Worm (Caenorhabditis elegans) whole organism, mixed stage, embryonic: ENCODE results near the gene hlh-33.

Experiments used
- M03D4.4 ChIP-seq: sonication (generic microtip); optimal IDR thresholded peaks from 2 replicates; lab custom pipeline; 2017; ENCODE audit warnings: mild to moderate bottlenecking, missing genetic modification characterization, missing compliant biosample characterization
- blmp-1 ChIP-seq: fragments of 150-350 bp; optimal IDR thresholded peaks from 2 replicates; lab custom pipeline; 2014; ENCODE audit warnings: missing biosample characterization, missing genetic modification characterization
- ceh-43 ChIP-seq: fragments of 200-800 bp; sonication (Bioruptor generic); optimal IDR thresholded peaks from 2 replicates; lab custom pipeline; 2018; ENCODE audit warnings: mild to moderate bottlenecking, missing genetic modification characterization, moderate library complexity, missing compliant biosample characterization
- ceh-83 ChIP-seq: fragments of 200-800 bp; sonication (Bioruptor generic); optimal IDR thresholded peaks from 2 replicates; lab custom pipeline; 2018; ENCODE audit warnings: mild to moderate bottlenecking, missing genetic modification characterization, missing compliant biosample characterization
- ces-1 ChIP-seq: fragments of 150-350 bp; optimal IDR thresholded peaks from 2 replicates; lab custom pipeline; 2014; ENCODE audit warnings: missing biosample characterization, missing genetic modification reagents, missing genetic modification characterization
- cnd-1 ChIP-seq: fragments of 200-800 bp; sonication (Bioruptor generic); optimal IDR thresholded peaks from 2 replicates; lab custom pipeline; 2018; ENCODE audit warnings: mild to moderate bottlenecking, missing genetic modification characterization, missing compliant biosample characterization
- elt-1 ChIP-seq: sonication (generic microtip); optimal IDR thresholded peaks from 2 replicates; lab custom pipeline; 2017; ENCODE audit warnings: missing genetic modification characterization, mild to moderate bottlenecking, missing compliant biosample characterization, antibody characterized with exemption, moderate library complexity, borderline replicate concordance; ENCODE audit not compliant: insufficient read depth
- elt-3 ChIP-seq: fragments of 150-350 bp; optimal IDR thresholded peaks from 2 replicates; lab custom pipeline; 2014; ENCODE audit warnings: missing biosample characterization, missing genetic modification characterization
- flh-1 ChIP-seq: fragments of 200-800 bp; sonication (Bioruptor generic); optimal IDR thresholded peaks from 2 replicates; lab custom pipeline; 2018; ENCODE audit warnings: mild to moderate bottlenecking, missing genetic modification characterization, moderate library complexity, missing compliant biosample characterization
- ham-2 ChIP-seq: fragments of 200-800 bp; sonication (Bioruptor generic); optimal IDR thresholded peaks from 2 replicates; lab custom pipeline; 2018; ENCODE audit warnings: mild to moderate bottlenecking, missing genetic modification characterization, missing compliant biosample characterization
- hlh-1 ChIP-seq: fragments of 150-350 bp; optimal IDR thresholded peaks from 2 replicates; lab custom pipeline; 2014; ENCODE audit warnings: missing biosample characterization, missing genetic modification reagents, missing genetic modification characterization
- lin-32 ChIP-seq: fragments of 200-800 bp; sonication (Bioruptor generic); optimal IDR thresholded peaks from 2 replicates; lab custom pipeline; 2018; ENCODE audit warnings: mild to moderate bottlenecking, missing genetic modification characterization, missing compliant biosample characterization
- lsy-2 ChIP-seq: fragments of 150-350 bp; optimal IDR thresholded peaks from 2 replicates; lab custom pipeline; 2014; ENCODE audit warnings: missing biosample characterization, missing genetic modification characterization
- mab-5 ChIP-seq: fragments of 150-350 bp; optimal IDR thresholded peaks from 2 replicates; lab custom pipeline; 2014; ENCODE audit warnings: missing biosample characterization, missing genetic modification characterization
- mep-1 ChIP-seq: fragments of 150-350 bp; optimal IDR thresholded peaks from 2 replicates; lab custom pipeline; 2017; ENCODE audit warnings: missing biosample characterization, missing genetic modification reagents, missing genetic modification characterization, inconsistent platforms
- mls-2 ChIP-seq: sonication (generic microtip); optimal IDR thresholded peaks from 2 replicates; lab custom pipeline; 2016; ENCODE audit warnings: mild to moderate bottlenecking, missing genetic modification characterization, moderate library complexity, missing compliant biosample characterization
- nhr-2 ChIP-seq: fragments of 150-350 bp; optimal IDR thresholded peaks from 2 replicates; lab custom pipeline; 2014; ENCODE audit warnings: missing biosample characterization, missing genetic modification characterization
- nhr-237 ChIP-seq: fragments of 150-350 bp; optimal IDR thresholded peaks from 2 replicates; lab custom pipeline; 2014; ENCODE audit warnings: missing biosample characterization, missing genetic modification characterization
- nhr-76 ChIP-seq: sonication (generic microtip); optimal IDR thresholded peaks from 2 replicates; lab custom pipeline; 2017; ENCODE audit warnings: missing biosample characterization, missing genetic modification characterization
- pha-4 ChIP-seq: fragments of 150-350 bp; optimal IDR thresholded peaks from 2 replicates; lab custom pipeline; 2018; ENCODE audit warnings: missing biosample characterization, missing genetic modification reagents, missing genetic modification characterization
- sem-2 ChIP-seq: fragments of 200-800 bp; sonication (Bioruptor generic); optimal IDR thresholded peaks from 2 replicates; lab custom pipeline; 2018; ENCODE audit warnings: mild to moderate bottlenecking, missing genetic modification characterization, missing compliant biosample characterization
- sptf-1 ChIP-seq: sonication (generic microtip); optimal IDR thresholded peaks from 2 replicates; lab custom pipeline; 2017; ENCODE audit warnings: mild to moderate bottlenecking, missing genetic modification characterization, moderate library complexity, missing compliant biosample characterization
- tbx-8 ChIP-seq: fragments of 200-800 bp; sonication (Bioruptor generic); optimal IDR thresholded peaks from 2 replicates; lab custom pipeline; 2018; ENCODE audit warnings: mild to moderate bottlenecking, missing genetic modification characterization, moderate library complexity, missing compliant biosample characterization
- unc-120 ChIP-seq: sonication (generic microtip); optimal IDR thresholded peaks from 2 replicates; lab custom pipeline; 2017; ENCODE audit warnings: missing genetic modification characterization, missing compliant biosample characterization; ENCODE audit not compliant: poor library complexity, severe bottlenecking
- unc-62 ChIP-seq: fragments of 150-350 bp; optimal IDR thresholded peaks from 2 replicates; lab custom pipeline; 2014; ENCODE audit warnings: missing biosample characterization, missing genetic modification reagents, missing genetic modification characterization
- zip-8 ChIP-seq: fragments of 150-350 bp; optimal IDR thresholded peaks from 2 replicates; lab custom pipeline; 2014; ENCODE audit warnings: missing biosample characterization, missing genetic modification characterization
- ztf-11 ChIP-seq: fragments of 150-350 bp; optimal IDR thresholded peaks from 2 replicates; lab custom pipeline; 2014; ENCODE audit warnings: missing biosample characterization, missing genetic modification characterization

The hlh-33 gene

DNA sequence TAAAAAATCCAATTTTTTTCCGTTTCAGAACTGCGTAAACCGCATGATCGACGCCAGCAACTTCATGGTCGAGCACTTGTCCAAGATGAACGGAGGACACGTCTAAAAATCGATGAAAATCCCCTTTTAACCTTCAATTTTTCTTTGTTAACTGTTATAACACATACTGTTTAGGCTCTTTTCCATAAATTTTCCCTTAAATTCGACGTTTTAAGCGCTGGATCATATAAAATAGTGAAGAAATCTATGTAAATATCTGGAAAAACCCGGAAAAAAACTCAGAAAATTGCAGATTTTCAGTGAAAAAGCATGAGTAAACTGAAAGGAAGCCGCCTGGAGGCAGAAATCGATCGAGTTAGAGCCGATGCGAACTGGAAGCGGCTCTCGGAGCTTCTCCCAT, 4.9 kb downstream of the hlh-33 start, which contains the start of gene ttc-7:
TSS of gene ttc-7 (plus strand) at position 301 of the 400 bp plus-strand sequence.
- TF ChIP-seq ceh-43 (GFP tag; lab: Kevin White, UChicago) (no peak), cnd-1 (tag; lab: Kevin White, UChicago) (no peak), hlh-1 (tag; lab: Kevin White, UChicago) (no peak)

DNA sequence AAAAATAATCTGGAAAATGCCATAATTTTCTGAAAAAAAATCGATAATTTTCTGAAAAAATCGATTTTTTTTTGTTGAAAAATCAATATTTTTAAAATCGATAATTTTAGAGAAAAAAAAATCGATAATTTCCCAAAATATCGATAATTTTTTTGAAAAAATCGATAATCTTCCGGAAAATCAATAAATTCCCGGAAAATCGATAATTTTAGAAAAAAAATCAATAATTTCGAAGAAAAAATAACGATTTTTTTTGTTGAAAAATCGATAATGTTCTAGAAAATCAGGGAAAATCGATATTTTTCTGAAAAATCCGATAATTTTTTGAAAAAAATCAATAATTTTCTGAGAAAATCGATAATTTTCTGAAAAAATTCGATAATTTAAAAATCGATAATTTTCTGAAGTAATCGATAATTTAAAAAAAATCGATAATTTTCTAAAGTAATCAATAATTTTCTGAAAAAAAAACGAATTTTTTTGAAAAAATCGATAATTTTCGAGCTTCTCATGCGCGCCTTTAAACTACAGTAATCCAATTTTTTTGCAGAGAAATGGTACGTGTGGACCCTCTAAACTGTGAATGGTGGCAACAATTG, 21.2 kb downstream of the hlh-33 start:
- TF ChIP-seq elt-1 (no peak), sptf-1 (no peak)

DNA sequence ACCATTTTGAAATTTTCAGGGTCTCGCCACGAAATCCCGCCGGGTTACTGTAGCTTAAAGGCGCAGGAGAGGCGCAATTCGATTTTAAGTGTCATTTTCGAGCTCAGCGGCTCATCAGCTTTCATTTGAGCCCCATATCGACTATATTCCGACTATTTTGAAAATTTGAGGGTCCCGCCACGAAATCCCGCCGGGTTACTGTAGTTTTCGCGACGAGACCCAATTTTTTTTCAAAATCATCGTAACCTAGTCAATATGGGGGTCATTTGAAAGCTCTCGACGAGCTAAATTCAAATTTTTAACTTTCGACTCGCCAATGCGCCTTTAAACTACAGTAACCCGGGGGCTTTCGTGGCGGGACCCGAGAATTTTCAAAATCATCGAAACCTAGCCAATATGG, 22.0 kb downstream of the hlh-33 start:
- TF ChIP-seq nhr-76 (tag; lab: Kevin White, UChicago) (no peak), lsy-2 (tag; lab: Kevin White, UChicago) (peak; percentile 75)

DNA sequence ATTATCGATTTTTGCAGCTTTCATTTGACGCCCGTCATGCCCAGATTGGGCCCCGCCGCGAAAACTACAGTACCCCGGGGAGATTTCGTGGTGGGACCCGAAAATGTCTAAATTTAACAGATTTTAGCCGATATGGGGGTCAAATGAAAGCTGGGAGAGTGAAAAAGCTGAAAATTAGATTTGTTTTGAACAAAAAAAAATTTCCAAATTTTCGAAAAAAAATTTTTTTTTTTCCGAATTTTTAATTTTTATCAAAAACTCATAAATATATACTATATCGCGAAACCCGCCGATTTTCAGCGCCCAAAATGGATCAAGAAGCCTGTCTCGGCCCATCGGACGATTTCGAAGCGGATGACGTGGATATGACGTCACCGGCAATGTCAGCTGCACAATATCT, 22.9 kb downstream of the hlh-33 start, which contains the start of gene smi-1:
TSS of gene smi-1 (plus strand) at position 301 of the 400 bp plus-strand sequence.
- no peak for TF ChIP-seq cnd-1 (tag; lab: Kevin White, UChicago)
- TF ChIP-seq zip-8: peak; percentile 39
- no peak for TF ChIP-seq sem-2
- TF ChIP-seq ces-1 (GFP tag; lab: Kevin White, UChicago): no peak
- no peak for TF ChIP-seq mls-2 (tag; lab: Kevin White, UChicago)
- TF ChIP-seq ceh-83 (GFP tag; lab: Kevin White, UChicago): peak; percentile 17
- no peak for TF ChIP-seq mab-5 (tag; lab: Kevin White, UChicago)
- TF ChIP-seq flh-1: no peak
- TF ChIP-seq nhr-237 (tag; lab: Kevin White, UChicago): no peak
- TF ChIP-seq hlh-1 (tag; lab: Kevin White, UChicago): no peak
- TF ChIP-seq unc-120 (tag; lab: Kevin White, UChicago): no peak
- no peak for TF ChIP-seq M03D4.4 (tag; lab: Kevin White, UChicago)

DNA sequence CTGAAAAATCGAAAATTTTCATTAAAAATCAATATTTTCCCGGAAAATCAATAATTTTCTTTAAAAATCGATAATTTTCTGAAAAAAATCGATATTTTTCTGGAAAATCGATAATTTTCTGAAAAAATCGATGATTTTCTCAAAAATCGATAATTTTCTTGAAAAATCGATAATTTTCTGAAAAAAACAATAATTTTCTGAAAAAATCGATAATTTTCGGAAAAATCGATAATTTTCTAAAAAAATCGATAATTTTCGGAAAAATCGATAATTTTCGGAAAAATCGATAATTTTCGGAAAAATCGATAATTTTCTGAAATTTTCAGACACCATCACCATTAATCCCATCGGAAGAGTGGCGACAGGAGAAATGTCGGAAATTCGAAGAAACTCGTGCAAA, 23.7 kb downstream of the hlh-33 start:
- TF ChIP-seq lsy-2 (tag; lab: Kevin White, UChicago): no peak
- TF ChIP-seq blmp-1 (tag; lab: Kevin White, UChicago): no peak
- no peak for TF ChIP-seq tbx-8
- no peak for TF ChIP-seq sptf-1
- TF ChIP-seq lin-32: no peak
- TF ChIP-seq ham-2: no peak
- TF ChIP-seq ces-1 (GFP tag; lab: Kevin White, UChicago): no peak

DNA sequence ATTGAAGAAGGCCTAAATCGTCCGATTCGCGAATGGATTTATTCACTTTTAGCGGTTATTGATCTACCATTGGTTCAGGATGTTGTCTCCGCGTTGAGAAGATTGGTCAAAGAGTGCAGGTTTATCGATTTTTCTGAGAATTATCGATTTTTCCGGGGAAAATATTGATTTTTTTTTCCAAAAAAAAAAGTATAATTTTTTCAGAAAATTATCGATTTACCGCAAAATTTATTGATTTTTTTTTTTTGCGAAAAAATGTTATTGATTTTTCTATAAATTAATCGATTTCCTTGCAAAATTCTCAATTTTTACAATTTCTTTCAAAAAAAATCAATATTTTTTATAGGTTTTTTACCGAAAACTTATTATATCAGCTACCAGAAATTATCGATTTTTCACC, 25.0 kb downstream of the hlh-33 start:
- TF ChIP-seq flh-1: no peak
- no peak for TF ChIP-seq hlh-1 (tag; lab: Kevin White, UChicago)
- no peak for TF ChIP-seq unc-62
- no peak for TF ChIP-seq ceh-43 (GFP tag; lab: Kevin White, UChicago)
- TF ChIP-seq ces-1 (GFP tag; lab: Kevin White, UChicago): no peak
- TF ChIP-seq mep-1: no peak
- no peak for TF ChIP-seq mls-2 (tag; lab: Kevin White, UChicago)
- TF ChIP-seq tbx-8: no peak
- TF ChIP-seq nhr-237 (tag; lab: Kevin White, UChicago): no peak
- no peak for TF ChIP-seq zip-8
- no peak for TF ChIP-seq M03D4.4 (tag; lab: Kevin White, UChicago)
- no peak for TF ChIP-seq lin-32
- TF ChIP-seq ham-2: no peak
- TF ChIP-seq, all 35 proteins: peak for 0

DNA sequence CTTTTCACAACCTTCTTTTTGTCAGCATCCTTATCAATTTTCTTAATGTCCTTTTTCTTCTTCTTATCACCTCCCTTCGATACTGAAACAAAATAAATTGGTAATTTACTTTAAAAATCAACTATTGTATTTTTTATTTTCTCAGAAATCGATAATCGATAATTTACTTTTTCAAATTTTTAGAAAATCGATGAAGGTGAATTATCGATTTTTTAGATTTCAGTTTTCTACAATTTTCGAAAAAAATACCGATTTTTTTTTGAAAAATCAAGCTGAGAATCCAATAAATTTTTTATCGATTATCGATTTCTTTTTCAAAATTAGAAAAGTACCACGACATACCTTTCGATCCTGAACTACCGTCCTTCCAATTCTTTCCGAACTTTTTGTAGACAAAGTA, 27.5 kb downstream of the hlh-33 start:
- TF ChIP-seq nhr-2: no peak
- no peak for TF ChIP-seq lin-32
- no peak for TF ChIP-seq blmp-1 (tag; lab: Kevin White, UChicago)
- no peak for TF ChIP-seq unc-62
- no peak for TF ChIP-seq mep-1
- no peak for TF ChIP-seq pha-4
- TF ChIP-seq lsy-2 (tag; lab: Kevin White, UChicago): no peak
- no peak for TF ChIP-seq tbx-8
- no peak for TF ChIP-seq ztf-11 (tag; lab: Kevin White, UChicago)
- no peak for TF ChIP-seq sem-2
- TF ChIP-seq ceh-83 (GFP tag; lab: Kevin White, UChicago): no peak
- TF ChIP-seq mls-2 (tag; lab: Kevin White, UChicago): no peak
- TF ChIP-seq elt-3 (tag; lab: Kevin White, UChicago): no peak
- no peak for TF ChIP-seq ces-1 (GFP tag; lab: Kevin White, UChicago)
- TF ChIP-seq nhr-76 (tag; lab: Kevin White, UChicago): no peak
